Fruit fly (Drosophila melanogaster): Measurements from ENCODE around the gene CG4572.
A peak's percentile ranks its signal among the peaks of the same experiment; 100 is the strongest.

The CG4572 gene

dm6 chr3R:19888156-19888784, 24.1 kb upstream of the CG4572 start, which contains the start of gene ninaE:
ninaE (minus strand) TSS chr3R:19888206.
- TF ChIP-seq CG10979 (tag; optimal IDR thresholded peaks at IDR 0.05) (peak; percentile 23), CG9215 (GFP tag; IDR thresholded peaks at IDR 0.05) (no peak), Med (GFP tag) (peak; percentile 46), bowl (GFP tag; IDR thresholded peaks at IDR 0.05) (no peak), CG7372 (GFP tag; IDR thresholded peaks at IDR 0.05) (peak; percentile 94)

dm6 chr3R:19880431-19880939, 16.3 kb upstream of the CG4572 start:
- TF ChIP-seq Deaf1 (tag; optimal IDR thresholded peaks at IDR 0.05) (peak; percentile 47), CG10543 (GFP tag; optimal IDR thresholded peaks at IDR 0.05) (peak; percentile 74), CG30431 (GFP tag; optimal IDR thresholded peaks at IDR 0.05) (no peak), ci (GFP tag; IDR thresholded peaks at IDR 0.05) (0 out of 3 replicates have a peak, but pooled peaks have one; percentile 29), NfI (GFP tag; optimal IDR thresholded peaks at IDR 0.05) (peak; percentile 72), nerfin-1 (tag; optimal IDR thresholded peaks at IDR 0.05) (peak; percentile 70), Lim3 (GFP tag; IDR thresholded peaks at IDR 0.05) (no peak), CG11398 (GFP tag; optimal IDR thresholded peaks at IDR 0.05) (no peak), CG16815 (GFP tag; optimal IDR thresholded peaks at IDR 0.05) (peak; percentile 10), CG10959 (GFP tag; IDR thresholded peaks at IDR 0.05) (no peak), ash1 (GFP tag; optimal IDR thresholded peaks at IDR 0.05) (no peak), NC2β (GFP tag; optimal IDR thresholded peaks at IDR 0.05) (no peak), CG4707 (GFP tag; optimal IDR thresholded peaks at IDR 0.05) (peak; percentile 51), dmrt11E (tag; optimal IDR thresholded peaks at IDR 0.05) (no peak), CG13894 (tag; optimal IDR thresholded peaks at IDR 0.05) (no peak), zen2 (GFP tag; IDR thresholded peaks at IDR 0.05; ENCODE audit: partially characterized antibody) (no peak), sisA (GFP tag; IDR thresholded peaks at IDR 0.05) (no peak), CG12659 (GFP tag; optimal IDR thresholded peaks at IDR 0.05) (peak; percentile 57), CG13287 (GFP tag; IDR thresholded peaks at IDR 0.05; ENCODE audit: partially characterized antibody) (no peak), corto (GFP tag; optimal IDR thresholded peaks at IDR 0.05) (peak; percentile 51), pfk (GFP tag; optimal IDR thresholded peaks at IDR 0.05) (no peak), nau (GFP tag; optimal IDR thresholded peaks at IDR 0.05) (no peak), CG8765 (GFP tag; IDR thresholded peaks at IDR 0.05) (no peak), CG7745 (tag; optimal IDR thresholded peaks at IDR 0.05) (no peak), CG11723 (GFP tag; optimal IDR thresholded peaks at IDR 0.05) (peak; percentile 65), dpn (GFP tag; optimal IDR thresholded peaks at IDR 0.05) (peak; percentile 32 to 38), CG7928 (GFP tag; optimal IDR thresholded peaks at IDR 0.05) (no peak), CG14667 (GFP tag; IDR thresholded peaks at IDR 0.05) (0 out of 2 replicates have a peak, but pooled peaks have one; percentile 5), Lpt (GFP tag; optimal IDR thresholded peaks at IDR 0.05) (no peak), sim (GFP tag; IDR thresholded peaks at IDR 0.05) (no peak), Mad (GFP tag; optimal IDR thresholded peaks at IDR 0.05) (no peak), unpg (GFP tag; optimal IDR thresholded peaks at IDR 0.05) (peak; percentile 66), sqz (GFP tag; optimal IDR thresholded peaks at IDR 0.05) (peak; percentile 59), Max (GFP tag; optimal IDR thresholded peaks at IDR 0.05) (no peak), twi (tag; optimal IDR thresholded peaks at IDR 0.05) (peak; percentile 46), ttk (GFP tag; IDR thresholded peaks at IDR 0.05) (no peak; the same call in 1 of the 2 replicates), trh (GFP tag; optimal IDR thresholded peaks at IDR 0.05) (peak; percentile 4), CG8290 (GFP tag; optimal IDR thresholded peaks at IDR 0.05) (no peak), CG8290 (tag; optimal IDR thresholded peaks at IDR 0.05) (no peak), Nf-YB (GFP tag; optimal IDR thresholded peaks at IDR 0.05) (peak; percentile 38), CG17802 (tag; optimal IDR thresholded peaks at IDR 0.05) (peak; percentile 1), sna (GFP tag; IDR thresholded peaks at IDR 0.05; ENCODE audit: partially characterized antibody) (no peak), CG6175 (GFP tag; IDR thresholded peaks at IDR 0.05) (no peak)
